Worm (Caenorhabditis elegans) whole organism, late embryonic: ENCODE measurements around the gene Y113G7A.16.

Experiments used
- C38D4.7 ChIP-seq: fragments of 200-800 bp; sonication (Bioruptor generic); optimal IDR thresholded peaks from 2 replicates; lab custom pipeline; 2018; ENCODE audit warnings: mild to moderate bottlenecking, missing genetic modification characterization, moderate library complexity, missing compliant biosample characterization
- K02D7.2 ChIP-seq: sonication (generic microtip); optimal IDR thresholded peaks from 2 replicates; lab custom pipeline; 2017; ENCODE audit warnings: mild to moderate bottlenecking, missing genetic modification characterization, missing compliant biosample characterization
- K09A11.1 ChIP-seq: sonication (generic microtip); optimal IDR thresholded peaks from 2 replicates; lab custom pipeline; 2017; ENCODE audit warnings: antibody characterized with exemption, mild to moderate bottlenecking, missing genetic modification characterization, missing compliant biosample characterization; ENCODE audit not compliant: insufficient read depth
- T23F11.4 ChIP-seq: fragments of 200-800 bp; sonication (Bioruptor generic); optimal IDR thresholded peaks from 2 replicates; lab custom pipeline; 2018; ENCODE audit warnings: mild to moderate bottlenecking, missing genetic modification characterization, missing compliant biosample characterization
- Y22D7AL.16 ChIP-seq: sonication (generic microtip); optimal IDR thresholded peaks from 2 replicates; lab custom pipeline; 2016; ENCODE audit warnings: missing genetic modification characterization, missing compliant biosample characterization
- ahr-1 ChIP-seq: sonication (generic microtip); optimal IDR thresholded peaks from 2 replicates; lab custom pipeline; 2016; ENCODE audit warnings: missing genetic modification characterization, missing compliant biosample characterization
- ama-1 ChIP-seq: fragments of 150-350 bp; optimal IDR thresholded peaks from 2 replicates; lab custom pipeline; 2014
- ceh-14 ChIP-seq: sonication (generic microtip); optimal IDR thresholded peaks from 2 replicates; lab custom pipeline; 2016; ENCODE audit warnings: missing genotype, missing genetic modification characterization, missing compliant biosample characterization
- ceh-18 ChIP-seq: sonication (generic microtip); optimal IDR thresholded peaks from 2 replicates; lab custom pipeline; 2016; ENCODE audit warnings: missing genetic modification characterization, missing compliant biosample characterization
- ceh-30 ChIP-seq: fragments of 150-350 bp; optimal IDR thresholded peaks from 2 replicates; lab custom pipeline; 2014; ENCODE audit warnings: missing biosample characterization, missing genetic modification characterization
- ceh-31 ChIP-seq: sonication (generic microtip); optimal IDR thresholded peaks from 2 replicates; lab custom pipeline; 2016; ENCODE audit warnings: missing genetic modification characterization, missing compliant biosample characterization
- ceh-34 ChIP-seq: sonication (generic microtip); optimal IDR thresholded peaks from 2 replicates; lab custom pipeline; 2016; ENCODE audit warnings: mild to moderate bottlenecking, missing genetic modification characterization, missing compliant biosample characterization
- ceh-48 ChIP-seq: sonication (generic microtip); optimal IDR thresholded peaks from 2 replicates; lab custom pipeline; 2016; ENCODE audit warnings: missing genetic modification characterization, inconsistent platforms, missing compliant biosample characterization
- dmd-4 ChIP-seq: sonication (generic microtip); optimal IDR thresholded peaks from 2 replicates; lab custom pipeline; 2016; ENCODE audit warnings: borderline replicate concordance, missing genetic modification characterization, missing compliant biosample characterization
- elt-2 ChIP-seq: sonication (generic microtip); optimal IDR thresholded peaks from 2 replicates; lab custom pipeline; 2016; ENCODE audit warnings: missing genetic modification reagents, missing genetic modification characterization, missing compliant biosample characterization
- eyg-1 ChIP-seq: sonication (generic microtip); optimal IDR thresholded peaks from 2 replicates; lab custom pipeline; 2016; ENCODE audit warnings: missing genotype, missing genetic modification characterization, missing compliant biosample characterization
- fkh-10 ChIP-seq: fragments of 150-350 bp; optimal IDR thresholded peaks from 2 replicates; lab custom pipeline; 2014; ENCODE audit warnings: missing biosample characterization, missing genetic modification reagents, missing genetic modification characterization
- fkh-6 ChIP-seq: sonication (generic microtip); optimal IDR thresholded peaks from 2 replicates; lab custom pipeline; 2016; ENCODE audit warnings: missing genetic modification characterization, missing compliant biosample characterization
- gmeb-2 ChIP-seq: sonication (generic microtip); optimal IDR thresholded peaks from 2 replicates; lab custom pipeline; 2016; ENCODE audit warnings: missing genetic modification characterization, inconsistent platforms, missing compliant biosample characterization
- hlh-30 ChIP-seq: sonication (generic microtip); optimal IDR thresholded peaks from 2 replicates; lab custom pipeline; 2017; ENCODE audit warnings: antibody characterized with exemption, missing genetic modification characterization, missing compliant biosample characterization; ENCODE audit not compliant: insufficient read depth
- hlh-8 ChIP-seq: sonication (generic microtip); optimal IDR thresholded peaks from 2 replicates; lab custom pipeline; 2016; ENCODE audit warnings: missing genotype, missing genetic modification characterization, missing compliant biosample characterization
- lim-6 ChIP-seq: sonication (generic microtip); optimal IDR thresholded peaks from 2 replicates; lab custom pipeline; 2016; ENCODE audit warnings: missing genetic modification characterization, missing compliant biosample characterization
- madf-2 ChIP-seq: sonication (generic microtip); optimal IDR thresholded peaks from 2 replicates; lab custom pipeline; 2017; ENCODE audit warnings: missing genetic modification characterization, missing compliant biosample characterization
- mec-3 ChIP-seq: sonication (generic microtip); optimal IDR thresholded peaks from 2 replicates; lab custom pipeline; 2016; ENCODE audit warnings: borderline replicate concordance, missing genetic modification characterization, missing compliant biosample characterization
- nfya-1 ChIP-seq: sonication (generic microtip); optimal IDR thresholded peaks from 2 replicates; lab custom pipeline; 2017; ENCODE audit warnings: missing genetic modification characterization, mild to moderate bottlenecking, missing compliant biosample characterization, antibody characterized with exemption, moderate library complexity
- nhr-11 ChIP-seq: fragments of 150-350 bp; optimal IDR thresholded peaks from 2 replicates; lab custom pipeline; 2014; ENCODE audit warnings: missing biosample characterization, missing genetic modification characterization
- nhr-232 ChIP-seq: sonication (generic microtip); optimal IDR thresholded peaks from 2 replicates; lab custom pipeline; 2016; ENCODE audit warnings: missing genetic modification characterization, missing compliant biosample characterization
- npax-4 ChIP-seq: sonication (generic microtip); optimal IDR thresholded peaks from 2 replicates; lab custom pipeline; 2016; ENCODE audit warnings: missing genetic modification characterization, missing compliant biosample characterization
- odd-2 ChIP-seq: sonication (generic microtip); optimal IDR thresholded peaks from 2 replicates; lab custom pipeline; 2017; ENCODE audit warnings: antibody characterized with exemption, mild to moderate bottlenecking, missing genetic modification characterization, missing compliant biosample characterization
- pag-3 ChIP-seq: sonication (generic microtip); optimal IDR thresholded peaks from 2 replicates; lab custom pipeline; 2016; ENCODE audit warnings: missing compliant biosample characterization, missing genetic modification characterization, borderline replicate concordance
- pha-4 ChIP-seq: fragments of 150-350 bp; optimal IDR thresholded peaks from 2 replicates; lab custom pipeline; 2018; ENCODE audit warnings: missing biosample characterization, missing genetic modification reagents, missing genetic modification characterization
- pros-1 ChIP-seq: fragments of 150-350 bp; optimal IDR thresholded peaks from 2 replicates; lab custom pipeline; 2014; ENCODE audit warnings: missing biosample characterization, missing genetic modification reagents, missing genetic modification characterization
- rnt-1 ChIP-seq: sonication (generic microtip); optimal IDR thresholded peaks from 2 replicates; lab custom pipeline; 2016; ENCODE audit warnings: missing genetic modification characterization, missing compliant biosample characterization
- sdc-2 ChIP-seq: sonication (generic microtip); optimal IDR thresholded peaks from 2 replicates; lab custom pipeline; 2016; ENCODE audit warnings: missing genotype, missing genetic modification characterization, missing compliant biosample characterization
- sox-2 ChIP-seq: fragments of 200-800 bp; sonication (Bioruptor generic); IDR thresholded peaks from 2 replicates; pipeline ENCODE4 v1.3.6; 2022; ENCODE audit warnings: missing genetic modification reagents, missing genetic modification characterization, missing compliant biosample characterization
- syd-9 ChIP-seq: sonication (generic microtip); optimal IDR thresholded peaks from 2 replicates; lab custom pipeline; 2016; ENCODE audit warnings: mild to moderate bottlenecking, missing genetic modification characterization, moderate library complexity, missing compliant biosample characterization
- tbx-2 ChIP-seq: sonication (generic microtip); optimal IDR thresholded peaks from 2 replicates; lab custom pipeline; 2016; ENCODE audit warnings: missing genetic modification characterization, missing compliant biosample characterization
- unc-42 ChIP-seq: sonication (generic microtip); optimal IDR thresholded peaks from 2 replicates; lab custom pipeline; 2016; ENCODE audit warnings: missing genotype, missing genetic modification characterization, missing compliant biosample characterization
- unc-55 ChIP-seq: sonication (generic microtip); optimal IDR thresholded peaks from 2 replicates; lab custom pipeline; 2017; ENCODE audit warnings: missing biosample characterization, missing genetic modification reagents, missing genetic modification characterization
- ztf-16 ChIP-seq: sonication (generic microtip); optimal IDR thresholded peaks from 2 replicates; lab custom pipeline; 2017; ENCODE audit warnings: missing genetic modification characterization, missing compliant biosample characterization

The Y113G7A.16 gene

ce11 chrV:20005724-20006132 lies 31.7 kb upstream of the Y113G7A.16 start:
- TF ChIP-seq ceh-31 (tag; lab: Kevin White, UChicago) (peak; percentile 82), nhr-11 (tag; lab: Kevin White, UChicago) (no peak), npax-4 (tag; lab: Kevin White, UChicago) (no peak), nfya-1 (tag; lab: Kevin White, UChicago) (peak; percentile 76), ztf-16 (no peak), tbx-2 (tag; lab: Kevin White, UChicago) (peak; percentile 67), unc-55 (GFP tag; lab: Kevin White, UChicago) (peak; percentile 73), hlh-30 (tag; lab: Kevin White, UChicago) (peak; percentile 94), hlh-8 (tag; lab: Kevin White, UChicago) (no peak), K09A11.1 (tag; lab: Kevin White, UChicago) (no peak), ceh-48 (tag; lab: Kevin White, UChicago) (peak; percentile 97), ceh-34 (tag; lab: Kevin White, UChicago) (peak; percentile 91), sdc-2 (tag; lab: Kevin White, UChicago) (peak; percentile 41), unc-42 (tag; lab: Kevin White, UChicago) (peak; percentile 65), Y22D7AL.16 (no peak), ceh-18 (tag; lab: Kevin White, UChicago) (peak; percentile 47), C38D4.7 (GFP tag; lab: Kevin White, UChicago) (no peak), dmd-4 (peak; percentile 29), ahr-1 (no peak), pros-1 (tag; lab: Kevin White, UChicago) (no peak), rnt-1 (tag; lab: Kevin White, UChicago) (no peak), fkh-10 (GFP tag; lab: Kevin White, UChicago) (no peak), T23F11.4 (no peak), fkh-6 (no peak), syd-9 (peak; percentile 10), ceh-14 (tag; lab: Kevin White, UChicago) (peak; percentile 33)

ce11 chrV:20007470-20007869 lies 29.9 kb upstream of the Y113G7A.16 start, which contains the start of gene Y60A3A.23:
Gene Y60A3A.23 (plus strand): TSS chrV:20007770.
- TF ChIP-seq mec-3 (tag; lab: Kevin White, UChicago) = no peak
- TF ChIP-seq odd-2 = no peak
- no peak for TF ChIP-seq ceh-31 (tag; lab: Kevin White, UChicago)
- no peak for TF ChIP-seq K02D7.2 (tag; lab: Kevin White, UChicago)
- TF ChIP-seq tbx-2 (tag; lab: Kevin White, UChicago) = no peak
- no peak for TF ChIP-seq ztf-16
- no peak for TF ChIP-seq ceh-30 (tag; lab: Kevin White, UChicago)
- TF ChIP-seq fkh-10 (GFP tag; lab: Kevin White, UChicago) = no peak
- TF ChIP-seq nhr-232 = no peak
- no peak for TF ChIP-seq eyg-1
- no peak for TF ChIP-seq pag-3 (tag; lab: Kevin White, UChicago)
- TF ChIP-seq lim-6 = no peak
- TF ChIP-seq C38D4.7 (GFP tag; lab: Kevin White, UChicago) = no peak
- no peak for TF ChIP-seq sox-2 (GFP tag; lab: Robert Waterston, UW)
- no peak for TF ChIP-seq ama-1 (lab: Kevin White, UChicago)
- TF ChIP-seq K09A11.1 (tag; lab: Kevin White, UChicago) = no peak
- TF ChIP-seq madf-2 = no peak
- no peak for TF ChIP-seq gmeb-2 (tag; lab: Kevin White, UChicago)
- no peak for TF ChIP-seq nfya-1 (tag; lab: Kevin White, UChicago)

ce11 chrV:20011199-20011598 lies 26.2 kb upstream of the Y113G7A.16 start:
- TF ChIP-seq pha-4 = no peak
- no peak for TF ChIP-seq mec-3 (tag; lab: Kevin White, UChicago)
- TF ChIP-seq elt-2 = peak; percentile 26
- TF ChIP-seq, all 69 proteins: peak for 1
